Fruit fly (Drosophila melanogaster): ENCODE data around the gene Nuf2.

- TF ChIP-seq Sin3A (optimal IDR thresholded peaks at IDR 0.05) (no peak), psq (optimal IDR thresholded peaks at IDR 0.05) (no peak), Myc (optimal IDR thresholded peaks at IDR 0.05) (no peak)
Measured at dm6 chr2L:7047703-7048102, 17.9 kb downstream of the Nuf2 start.
